Fruit fly (Drosophila melanogaster): ENCODE results near the gene RhoGAP71E.
A peak's percentile ranks its signal among the peaks of the same experiment; 100 is the strongest.

Gene RhoGAP71E

dm6 chr3L:15580487-15580886, 8.2 kb upstream of the RhoGAP71E start, which contains the start of the genes mrn and CG12301 (continued):
- TF ChIP-seq ranshi (GFP tag; IDR thresholded peaks at IDR 0.05) (peak; percentile 78), exex (tag; optimal IDR thresholded peaks at IDR 0.05) (no peak), CG17829 (tag; optimal IDR thresholded peaks at IDR 0.05) (peak; percentile 85), Taf1 (GFP tag; IDR thresholded peaks at IDR 0.05) (peak; percentile 84), CG10274 (GFP tag; optimal IDR thresholded peaks at IDR 0.05) (no peak), CG10959 (GFP tag; IDR thresholded peaks at IDR 0.05) (no peak), pfk (GFP tag; optimal IDR thresholded peaks at IDR 0.05) (no peak), CG2116 (GFP tag; optimal IDR thresholded peaks at IDR 0.05) (peak; percentile 89), grn (GFP tag; optimal IDR thresholded peaks at IDR 0.05) (no peak), HLH4C (GFP tag; IDR thresholded peaks at IDR 0.05; ENCODE audit: partially characterized antibody) (peak; percentile 95), CG30431 (GFP tag; optimal IDR thresholded peaks at IDR 0.05) (peak; percentile 9), CG17186 (GFP tag; optimal IDR thresholded peaks at IDR 0.05) (peak; percentile 67), Vsx1 (GFP tag; optimal IDR thresholded peaks at IDR 0.05) (no peak), ac (GFP tag; optimal IDR thresholded peaks at IDR 0.05) (no peak), CG10366 (GFP tag; IDR thresholded peaks at IDR 0.05) (peak; percentile 81), CG34422 (GFP tag; IDR thresholded peaks at IDR 0.05) (peak; percentile 98), pho (GFP tag; optimal IDR thresholded peaks at IDR 0.05) (peak; percentile 77), NfI (GFP tag; optimal IDR thresholded peaks at IDR 0.05) (peak; percentile 66), CG8388 (GFP tag; optimal IDR thresholded peaks at IDR 0.05) (no peak), CG16863 (GFP tag; optimal IDR thresholded peaks at IDR 0.05) (peak; percentile 48), mam (GFP tag; optimal IDR thresholded peaks at IDR 0.05) (peak; percentile 81), CG14710 (tag; optimal IDR thresholded peaks at IDR 0.05) (peak; percentile 76), CG2889 (GFP tag; IDR thresholded peaks at IDR 0.05) (peak; percentile 50; the same call in 1 of the 3 replicates), Hand (GFP tag; optimal IDR thresholded peaks at IDR 0.05) (no peak), al (GFP tag; IDR thresholded peaks at IDR 0.05) (peak; percentile 94), ind (GFP tag; optimal IDR thresholded peaks at IDR 0.05) (peak; percentile 75), CG34224 (GFP tag; IDR thresholded peaks at IDR 0.05; ENCODE audit: partially characterized antibody) (peak; percentile 95), Scr (GFP tag; IDR thresholded peaks at IDR 0.05; ENCODE audit: partially characterized antibody) (peak; percentile 95), Nf-YB (GFP tag; optimal IDR thresholded peaks at IDR 0.05) (no peak), Dll (GFP tag; IDR thresholded peaks at IDR 0.05; ENCODE audit: partially characterized antibody) (peak; percentile 97), oc (tag; optimal IDR thresholded peaks at IDR 0.05) (no peak), CG7987 (GFP tag; optimal IDR thresholded peaks at IDR 0.05) (peak; percentile 74), CG5180 (GFP tag; optimal IDR thresholded peaks at IDR 0.05) (no peak), CG3847 (GFP tag; IDR thresholded peaks at IDR 0.05) (peak; percentile 85), nom (GFP tag; optimal IDR thresholded peaks at IDR 0.05) (no peak), emc (GFP tag; optimal IDR thresholded peaks at IDR 0.05) (no peak), Opbp (GFP tag; IDR thresholded peaks at IDR 0.05; ENCODE audit: partially characterized antibody) (peak; percentile 81), psq (GFP tag; optimal IDR thresholded peaks at IDR 0.05) (peak; percentile 44), sna (GFP tag; IDR thresholded peaks at IDR 0.05; ENCODE audit: partially characterized antibody) (peak; percentile 96), eyg (GFP tag; optimal IDR thresholded peaks at IDR 0.05) (peak; percentile 23), CG14860 (GFP tag; IDR thresholded peaks at IDR 0.05; ENCODE audit: partially characterized antibody) (peak; percentile 95), CG11456 (GFP tag; IDR thresholded peaks at IDR 0.05) (peak; percentile 91), Kr (GFP tag; optimal IDR thresholded peaks at IDR 0.05) (no peak), ewg (GFP tag; optimal IDR thresholded peaks at IDR 0.05) (peak; percentile 71), CG4854 (GFP tag; optimal IDR thresholded peaks at IDR 0.05) (peak; percentile 74), CG8290 (GFP tag; optimal IDR thresholded peaks at IDR 0.05) (no peak), CG8290 (tag; optimal IDR thresholded peaks at IDR 0.05) (no peak), CG9817 (tag; optimal IDR thresholded peaks at IDR 0.05) (peak; percentile 67), Antp (GFP tag; optimal IDR thresholded peaks at IDR 0.05) (peak; percentile 28), CG42726 (GFP tag; IDR thresholded peaks at IDR 0.05; ENCODE audit: partially characterized antibody) (peak; percentile 75)

All from whole organism, embryonic.